Worm (Caenorhabditis elegans) whole organism, mixed stage, embryonic: ENCODE results near the gene mex-5.

Experiments used
- M03D4.4 ChIP-seq: sonication (generic microtip); optimal IDR thresholded peaks from 2 replicates; lab custom pipeline; 2017; ENCODE audit warnings: mild to moderate bottlenecking, missing genetic modification characterization, missing compliant biosample characterization
- bed-3 ChIP-seq: fragments of 200-800 bp; sonication (Bioruptor generic); optimal IDR thresholded peaks from 3 replicates; lab custom pipeline; 2018; ENCODE audit warnings: mild to moderate bottlenecking, missing genetic modification characterization, moderate library complexity, missing compliant biosample characterization
- ceh-39 ChIP-seq: fragments of 150-350 bp; optimal IDR thresholded peaks from 2 replicates; lab custom pipeline; 2014; ENCODE audit warnings: missing biosample characterization, missing genetic modification characterization
- ceh-43 ChIP-seq: fragments of 200-800 bp; sonication (Bioruptor generic); optimal IDR thresholded peaks from 2 replicates; lab custom pipeline; 2018; ENCODE audit warnings: mild to moderate bottlenecking, missing genetic modification characterization, moderate library complexity, missing compliant biosample characterization
- ceh-83 ChIP-seq: fragments of 200-800 bp; sonication (Bioruptor generic); optimal IDR thresholded peaks from 2 replicates; lab custom pipeline; 2018; ENCODE audit warnings: mild to moderate bottlenecking, missing genetic modification characterization, missing compliant biosample characterization
- ces-1 ChIP-seq: fragments of 150-350 bp; optimal IDR thresholded peaks from 2 replicates; lab custom pipeline; 2014; ENCODE audit warnings: missing biosample characterization, missing genetic modification reagents, missing genetic modification characterization
- cnd-1 ChIP-seq: fragments of 200-800 bp; sonication (Bioruptor generic); optimal IDR thresholded peaks from 2 replicates; lab custom pipeline; 2018; ENCODE audit warnings: mild to moderate bottlenecking, missing genetic modification characterization, missing compliant biosample characterization
- drap-1 ChIP-seq: fragments of 200-800 bp; sonication (Bioruptor generic); optimal IDR thresholded peaks from 3 replicates; lab custom pipeline; 2018; ENCODE audit warnings: mild to moderate bottlenecking, missing genetic modification characterization, missing compliant biosample characterization
- elt-3 ChIP-seq: fragments of 150-350 bp; optimal IDR thresholded peaks from 2 replicates; lab custom pipeline; 2014; ENCODE audit warnings: missing biosample characterization, missing genetic modification characterization
- flh-1 ChIP-seq: fragments of 200-800 bp; sonication (Bioruptor generic); optimal IDR thresholded peaks from 2 replicates; lab custom pipeline; 2018; ENCODE audit warnings: mild to moderate bottlenecking, missing genetic modification characterization, moderate library complexity, missing compliant biosample characterization
- ham-2 ChIP-seq: fragments of 200-800 bp; sonication (Bioruptor generic); optimal IDR thresholded peaks from 2 replicates; lab custom pipeline; 2018; ENCODE audit warnings: mild to moderate bottlenecking, missing genetic modification characterization, missing compliant biosample characterization
- hlh-1 ChIP-seq: fragments of 150-350 bp; optimal IDR thresholded peaks from 2 replicates; lab custom pipeline; 2014; ENCODE audit warnings: missing biosample characterization, missing genetic modification reagents, missing genetic modification characterization
- lin-13 ChIP-seq: fragments of 150-350 bp; optimal IDR thresholded peaks from 2 replicates; lab custom pipeline; 2014; ENCODE audit warnings: missing biosample characterization, missing genetic modification characterization
- lin-32 ChIP-seq: fragments of 200-800 bp; sonication (Bioruptor generic); optimal IDR thresholded peaks from 2 replicates; lab custom pipeline; 2018; ENCODE audit warnings: mild to moderate bottlenecking, missing genetic modification characterization, missing compliant biosample characterization
- lsy-2 ChIP-seq: fragments of 150-350 bp; optimal IDR thresholded peaks from 2 replicates; lab custom pipeline; 2014; ENCODE audit warnings: missing biosample characterization, missing genetic modification characterization
- mab-5 ChIP-seq: fragments of 150-350 bp; optimal IDR thresholded peaks from 2 replicates; lab custom pipeline; 2014; ENCODE audit warnings: missing biosample characterization, missing genetic modification characterization
- mep-1 ChIP-seq: fragments of 150-350 bp; optimal IDR thresholded peaks from 2 replicates; lab custom pipeline; 2017; ENCODE audit warnings: missing biosample characterization, missing genetic modification reagents, missing genetic modification characterization, inconsistent platforms
- nhr-12 ChIP-seq: fragments of 150-350 bp; optimal IDR thresholded peaks from 2 replicates; lab custom pipeline; 2014; ENCODE audit warnings: missing biosample characterization, missing genetic modification characterization
- nhr-2 ChIP-seq: fragments of 150-350 bp; optimal IDR thresholded peaks from 2 replicates; lab custom pipeline; 2014; ENCODE audit warnings: missing biosample characterization, missing genetic modification characterization
- nhr-28 ChIP-seq: fragments of 150-350 bp; optimal IDR thresholded peaks from 2 replicates; lab custom pipeline; 2014; ENCODE audit warnings: missing biosample characterization, missing genetic modification characterization
- nhr-76 ChIP-seq: sonication (generic microtip); optimal IDR thresholded peaks from 2 replicates; lab custom pipeline; 2017; ENCODE audit warnings: missing biosample characterization, missing genetic modification characterization
- pha-4 ChIP-seq: fragments of 150-350 bp; optimal IDR thresholded peaks from 2 replicates; lab custom pipeline; 2018; ENCODE audit warnings: missing biosample characterization, missing genetic modification reagents, missing genetic modification characterization
- sem-2 ChIP-seq: fragments of 200-800 bp; sonication (Bioruptor generic); optimal IDR thresholded peaks from 2 replicates; lab custom pipeline; 2018; ENCODE audit warnings: mild to moderate bottlenecking, missing genetic modification characterization, missing compliant biosample characterization
- snpc-4 ChIP-seq: fragments of 150-350 bp; optimal IDR thresholded peaks from 2 replicates; lab custom pipeline; 2014; ENCODE audit warnings: missing biosample characterization, missing genetic modification characterization
- sptf-1 ChIP-seq: sonication (generic microtip); optimal IDR thresholded peaks from 2 replicates; lab custom pipeline; 2017; ENCODE audit warnings: mild to moderate bottlenecking, missing genetic modification characterization, moderate library complexity, missing compliant biosample characterization
- tbx-8 ChIP-seq: fragments of 200-800 bp; sonication (Bioruptor generic); optimal IDR thresholded peaks from 2 replicates; lab custom pipeline; 2018; ENCODE audit warnings: mild to moderate bottlenecking, missing genetic modification characterization, moderate library complexity, missing compliant biosample characterization
- unc-120 ChIP-seq: sonication (generic microtip); optimal IDR thresholded peaks from 2 replicates; lab custom pipeline; 2017; ENCODE audit warnings: missing genetic modification characterization, missing compliant biosample characterization; ENCODE audit not compliant: poor library complexity, severe bottlenecking
- unc-39 ChIP-seq: fragments of 150-350 bp; optimal IDR thresholded peaks from 2 replicates; lab custom pipeline; 2014; ENCODE audit warnings: missing biosample characterization, missing genetic modification characterization
- unc-62 ChIP-seq: fragments of 150-350 bp; optimal IDR thresholded peaks from 2 replicates; lab custom pipeline; 2014; ENCODE audit warnings: missing biosample characterization, missing genetic modification reagents, missing genetic modification characterization
- zip-8 ChIP-seq: fragments of 150-350 bp; optimal IDR thresholded peaks from 2 replicates; lab custom pipeline; 2014; ENCODE audit warnings: missing biosample characterization, missing genetic modification characterization
- ztf-11 ChIP-seq: fragments of 150-350 bp; optimal IDR thresholded peaks from 2 replicates; lab custom pipeline; 2014; ENCODE audit warnings: missing biosample characterization, missing genetic modification characterization

Gene mex-5

ce11 chrIV:13346078-13346477 is 7.4 kb upstream of the mex-5 start:
- TF ChIP-seq nhr-12, result no peak
- no peak for TF ChIP-seq tbx-8 (GFP tag; lab: Kevin White, UChicago)
- TF ChIP-seq cnd-1 (tag; lab: Kevin White, UChicago), result no peak
- no peak for TF ChIP-seq nhr-2 (tag; lab: Kevin White, UChicago)
- no peak for TF ChIP-seq ceh-39
- TF ChIP-seq ceh-43 (GFP tag; lab: Kevin White, UChicago), result no peak
- no peak for TF ChIP-seq zip-8 (tag; lab: Kevin White, UChicago)
- TF ChIP-seq snpc-4, result no peak
- TF ChIP-seq mep-1 (tag; lab: Kevin White, UChicago), result no peak
- no peak for TF ChIP-seq flh-1
- no peak for TF ChIP-seq unc-120
- TF ChIP-seq mab-5 (tag; lab: Kevin White, UChicago), result no peak
- no peak for TF ChIP-seq M03D4.4 (tag; lab: Kevin White, UChicago)
- TF ChIP-seq pha-4 (tag; lab: Kevin White, UChicago), result no peak
- TF ChIP-seq unc-39 (tag; lab: Kevin White, UChicago), result no peak
- TF ChIP-seq nhr-76 (tag; lab: Kevin White, UChicago), result no peak

- no peak for TF ChIP-seq unc-62 (GFP tag; lab: Kevin White, UChicago)
- no peak for TF ChIP-seq nhr-2 (tag; lab: Kevin White, UChicago)
These were observed 6.2 kb upstream of the mex-5 start, which contains the start of gene W02A2.9 for ce11 chrIV:13347232-13347715. W02A2.9 (plus strand) TSS chrIV:13347665.

- TF ChIP-seq M03D4.4 (tag; lab: Kevin White, UChicago), result no peak
- no peak for TF ChIP-seq elt-3
- TF ChIP-seq bed-3 (GFP tag; lab: Kevin White, UChicago), result no peak
- no peak for TF ChIP-seq nhr-2 (tag; lab: Kevin White, UChicago)
- TF ChIP-seq sptf-1 (tag; lab: Kevin White, UChicago), result no peak
- no peak for TF ChIP-seq nhr-28 (tag; lab: Kevin White, UChicago)
- no peak for TF ChIP-seq unc-39 (tag; lab: Kevin White, UChicago)
- no peak for TF ChIP-seq pha-4 (tag; lab: Kevin White, UChicago)
- no peak for TF ChIP-seq lsy-2
- no peak for TF ChIP-seq mab-5 (tag; lab: Kevin White, UChicago)
- no peak for TF ChIP-seq snpc-4
- no peak for TF ChIP-seq ces-1 (GFP tag; lab: Kevin White, UChicago)
These were observed 4.9 kb upstream of the mex-5 start, which contains the start of gene W02A2.12 for ce11 chrIV:13348592-13348991. W02A2.12 (minus strand) TSS chrIV:13348831.

- TF ChIP-seq nhr-28 (tag; lab: Kevin White, UChicago) (no peak), unc-120 (no peak), sptf-1 (tag; lab: Kevin White, UChicago) (no peak), ceh-83 (GFP tag; lab: Kevin White, UChicago) (no peak), nhr-12 (no peak), mab-5 (tag; lab: Kevin White, UChicago) (no peak), zip-8 (tag; lab: Kevin White, UChicago) (no peak), M03D4.4 (tag; lab: Kevin White, UChicago) (no peak)
These were observed 521 bp downstream of the mex-5 start for ce11 chrIV:13354044-13354443.

- TF ChIP-seq zip-8 (tag; lab: Kevin White, UChicago) (no peak), nhr-76 (tag; lab: Kevin White, UChicago) (no peak), unc-120 (no peak), snpc-4 (no peak), flh-1 (no peak), ztf-11 (no peak), drap-1 (GFP tag; lab: Kevin White, UChicago) (no peak)
These were observed 2.5 kb downstream of the mex-5 start for ce11 chrIV:13356005-13356404.

ce11 chrIV:13358488-13358887 is 5.0 kb downstream of the mex-5 start, which contains the start of gene W02A2.8:
W02A2.8 (minus strand) TSS chrIV:13358588.
- no peak for TF ChIP-seq ceh-39
- TF ChIP-seq flh-1, result no peak
- no peak for TF ChIP-seq ham-2
- TF ChIP-seq lin-32 (GFP tag; lab: Kevin White, UChicago), result no peak
- TF ChIP-seq ces-1 (GFP tag; lab: Kevin White, UChicago), result no peak
- no peak for TF ChIP-seq pha-4 (tag; lab: Kevin White, UChicago)
- no peak for TF ChIP-seq unc-62 (GFP tag; lab: Kevin White, UChicago)
- TF ChIP-seq hlh-1, result no peak
- no peak for TF ChIP-seq nhr-12
- no peak for TF ChIP-seq nhr-28 (tag; lab: Kevin White, UChicago)
- TF ChIP-seq unc-39 (tag; lab: Kevin White, UChicago), result no peak
- TF ChIP-seq mep-1 (tag; lab: Kevin White, UChicago), result no peak
- no peak for TF ChIP-seq zip-8 (tag; lab: Kevin White, UChicago)
- TF ChIP-seq sem-2, result no peak
- TF ChIP-seq nhr-76 (tag; lab: Kevin White, UChicago), result no peak
- TF ChIP-seq elt-3, result no peak
- TF ChIP-seq ceh-83 (GFP tag; lab: Kevin White, UChicago), result no peak
- no peak for TF ChIP-seq nhr-2 (tag; lab: Kevin White, UChicago)
- TF ChIP-seq lin-13 (tag; lab: Kevin White, UChicago), result no peak
